Worm (Caenorhabditis elegans): ENCODE results near the gene ceh-91.

- TF ChIP-seq mxl-1 (tag; optimal IDR thresholded peaks at IDR 0.05), result no peak
- TF ChIP-seq T07F8.4 (tag; optimal IDR thresholded peaks at IDR 0.05), result no peak
- no peak for TF ChIP-seq lin-35 (GFP tag; optimal IDR thresholded peaks at IDR 0.05)
- no peak for TF ChIP-seq cebp-1 (GFP tag; IDR thresholded peaks at IDR 0.05)
- TF ChIP-seq cebp-1 (tag; optimal IDR thresholded peaks at IDR 0.05), result no peak
- TF ChIP-seq hrde-1 (tag; optimal IDR thresholded peaks at IDR 0.05; ENCODE audit: borderline replicate concordance), result no peak
- no peak for TF ChIP-seq dox-1 (GFP tag; IDR thresholded peaks at IDR 0.05)
- no peak for TF ChIP-seq bed-1 (GFP tag; IDR thresholded peaks at IDR 0.05)
- TF ChIP-seq nfyb-1 (GFP tag; IDR thresholded peaks at IDR 0.05), result no peak
- no peak for TF ChIP-seq attf-6 (GFP tag; IDR thresholded peaks at IDR 0.05)
- TF ChIP-seq ccch-3 (GFP tag; optimal IDR thresholded peaks at IDR 0.05), result no peak
- TF ChIP-seq fkh-3 (tag; optimal IDR thresholded peaks at IDR 0.05), result no peak
- no peak for TF ChIP-seq F39B2.1 (GFP tag; IDR thresholded peaks at IDR 0.05)
Observed at ce11 chrIII:11635000-11635399, 18.5 kb downstream of the ceh-91 start.
